Worm (Caenorhabditis elegans): ENCODE data around the gene perm-1.

DNA sequence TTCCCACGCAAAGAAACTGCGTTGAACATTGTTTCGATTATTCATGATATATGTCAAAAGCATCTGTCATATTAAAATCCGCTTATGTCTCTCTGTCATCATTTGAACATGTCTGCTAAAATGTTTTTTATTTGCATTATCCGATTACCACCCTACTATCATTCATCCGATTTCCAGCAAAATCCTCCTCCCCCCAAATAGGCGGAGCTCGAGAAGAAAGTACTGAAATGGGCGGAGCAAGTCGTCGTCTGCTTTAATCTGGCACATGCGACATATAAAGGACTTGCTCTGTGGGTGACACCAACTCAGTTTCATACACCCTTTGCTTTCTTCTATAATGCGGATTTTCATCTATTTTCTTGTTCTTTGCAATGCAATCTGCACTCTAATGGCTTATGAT, 48.6 kb upstream of the perm-1 start, which contains the start of gene T09A5.14:
- TF ChIP-seq snpc-1.2 (GFP tag; IDR thresholded peaks at IDR 0.05) (no peak), lim-7 (GFP tag; IDR thresholded peaks at IDR 0.05) (no peak), ces-1 (GFP tag; optimal IDR thresholded peaks at IDR 0.05) (no peak), skn-1 (tag; optimal IDR thresholded peaks at IDR 0.05) (no peak), pha-4 (GFP tag; IDR thresholded peaks at IDR 0.05) (no peak), pha-4 (tag; optimal IDR thresholded peaks at IDR 0.05) (no peak), ZK546.5 (tag; optimal IDR thresholded peaks at IDR 0.05) (no peak), ztf-11 (tag; optimal IDR thresholded peaks at IDR 0.05) (no peak), nhr-76 (tag; optimal IDR thresholded peaks at IDR 0.05) (no peak), nhr-6 (tag; optimal IDR thresholded peaks at IDR 0.05) (no peak), unc-62 (GFP tag; optimal IDR thresholded peaks at IDR 0.05 in 1 of 2) (no peak), unc-62 (tag; optimal IDR thresholded peaks at IDR 0.05) (no peak), pqm-1 (tag; optimal IDR thresholded peaks at IDR 0.05) (no peak)

All from whole organism, L4 larva.